Worm (Caenorhabditis elegans) whole organism, midembryonic: ENCODE results near the gene Y39A1A.17.

Experiments
- T22C8.4 ChIP-seq: fragments of 200-800 bp; sonication (Bioruptor generic); IDR thresholded peaks from 2 replicates; pipeline ENCODE4 v1.3.6; 2022; ENCODE audit warnings: missing genetic modification characterization, missing compliant biosample characterization
- cog-1 ChIP-seq: sonication (generic microtip); optimal IDR thresholded peaks from 2 replicates; lab custom pipeline; 2016; ENCODE audit warnings: missing genetic modification characterization, missing compliant biosample characterization
- flt-1 ChIP-seq: fragments of 200-800 bp; sonication (Bioruptor generic); IDR thresholded peaks from 2 replicates; pipeline ENCODE4 v1.3.6; 2022; ENCODE audit warnings: missing genetic modification characterization, missing compliant biosample characterization
- klf-2 ChIP-seq: fragments of 200-800 bp; sonication (Bioruptor generic); conservative IDR thresholded peaks from 2 replicates; pipeline ENCODE4 v1.3.6; 2022; ENCODE audit warnings: missing genetic modification reagents, missing genetic modification characterization, missing compliant biosample characterization
- med-1 ChIP-seq: sonication (generic microtip); optimal IDR thresholded peaks from 2 replicates; lab custom pipeline; 2017; ENCODE audit warnings: missing genetic modification characterization, mild to moderate bottlenecking, missing compliant biosample characterization, antibody characterized with exemption, missing genetic modification reagents; ENCODE audit not compliant: insufficient read depth
- ztf-23 ChIP-seq: fragments of 200-800 bp; sonication (Bioruptor generic); IDR thresholded peaks from 2 replicates; pipeline ENCODE4 v1.3.6; 2022; ENCODE audit warnings: missing genetic modification reagents, missing genetic modification characterization, missing compliant biosample characterization

DNA sequence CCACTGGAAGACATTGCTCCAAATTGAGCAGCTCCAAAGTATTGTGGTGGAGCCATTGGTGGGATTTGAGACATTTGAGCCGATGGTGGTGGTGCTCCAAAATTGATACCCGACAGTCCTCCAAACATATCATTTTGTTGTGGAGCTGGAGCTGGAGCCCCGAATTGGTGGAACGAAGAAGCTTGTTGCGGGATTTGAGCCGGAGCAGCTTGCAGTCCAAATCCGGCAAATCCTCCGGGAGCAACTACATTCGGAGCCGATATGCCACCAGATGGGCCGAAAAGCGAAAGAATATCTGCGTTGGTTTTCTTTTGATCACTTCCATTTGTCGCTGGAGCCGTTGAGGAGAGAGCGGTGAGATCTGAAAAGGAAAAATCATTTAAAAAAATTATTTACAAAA, 47.2 kb upstream of the Y39A1A.17 start:
- TF ChIP-seq klf-2 (GFP tag; lab: Robert Waterston, UW) = no peak
- TF ChIP-seq med-1 (GFP tag; lab: Kevin White, UChicago) = no peak
- no peak for TF ChIP-seq ztf-23 (GFP tag; lab: Robert Waterston, UW)
- TF ChIP-seq cog-1 (tag; lab: Kevin White, UChicago) = no peak
- no peak for TF ChIP-seq flt-1 (GFP tag; lab: Robert Waterston, UW)
- TF ChIP-seq T22C8.4 (GFP tag; lab: Robert Waterston, UW) = no peak
